Worm (Caenorhabditis elegans): ENCODE measurements around the gene Y66D12A.1.

Y66D12A.1 gene

DNA sequence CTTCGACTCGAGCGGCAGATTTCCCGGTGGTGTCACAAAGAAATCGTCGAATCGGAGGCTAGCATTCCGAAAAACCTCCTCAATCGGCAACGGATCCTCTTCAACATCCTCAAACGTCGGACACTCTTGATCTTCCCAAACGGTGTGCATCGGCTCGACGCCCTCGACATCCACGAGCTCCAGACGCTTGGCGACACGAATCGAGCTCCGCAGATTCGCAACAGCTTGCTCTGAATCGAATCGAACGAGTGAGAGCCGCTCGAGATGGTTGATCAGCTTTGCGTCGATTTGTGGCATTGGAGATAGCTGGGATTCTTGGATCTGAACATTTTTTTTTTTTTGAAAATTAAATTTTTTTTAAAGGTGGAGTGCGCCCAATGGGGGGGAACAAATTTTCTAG, 28.6 kb upstream of the Y66D12A.1 start:
- no peak for TF ChIP-seq fax-1 (tag; optimal IDR thresholded peaks at IDR 0.05)
- no peak for TF ChIP-seq hlh-13 (GFP tag; optimal IDR thresholded peaks at IDR 0.05)
- TF ChIP-seq ceh-45 (GFP tag; IDR thresholded peaks at IDR 0.05), result no peak
- no peak for TF ChIP-seq hlh-15 (tag; optimal IDR thresholded peaks at IDR 0.05)
- TF ChIP-seq pha-4 (tag; optimal IDR thresholded peaks at IDR 0.05), result no peak

DNA sequence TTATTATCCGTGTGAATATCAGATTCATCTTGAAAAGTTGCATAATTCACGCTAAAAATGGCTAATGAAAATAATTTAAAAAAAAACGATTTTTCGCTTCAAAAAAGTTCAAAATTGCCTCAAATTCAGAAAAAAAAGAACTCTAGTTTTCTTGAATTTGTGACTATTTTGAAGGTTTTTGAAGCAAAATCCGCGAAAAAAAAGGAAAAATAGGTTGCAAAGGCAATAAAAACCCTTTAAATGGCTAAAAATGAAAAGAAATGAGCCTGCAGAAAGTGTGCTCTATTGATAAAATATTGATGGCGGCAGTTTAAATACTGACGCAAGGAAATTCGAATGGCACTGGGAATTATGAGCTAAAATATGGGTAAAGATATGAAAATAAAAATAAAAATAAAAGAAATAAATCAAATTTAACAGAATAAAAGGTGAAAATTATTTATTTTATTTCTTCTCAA, 27.5 kb upstream of the Y66D12A.1 start, which contains the start of gene Y66D12A.7:
Gene Y66D12A.7 (minus strand): TSS at position 51 of the 458 bp plus-strand sequence.
- TF ChIP-seq ceh-6 (GFP tag; optimal IDR thresholded peaks at IDR 0.05) (no peak), ceh-18 (tag; optimal IDR thresholded peaks at IDR 0.05) (no peak), ceh-19 (GFP tag; optimal IDR thresholded peaks at IDR 0.05) (no peak), K02D7.2 (tag; optimal IDR thresholded peaks at IDR 0.05) (no peak), pat-9 (tag; optimal IDR thresholded peaks at IDR 0.05) (no peak), dve-1 (tag; optimal IDR thresholded peaks at IDR 0.05) (no peak), C08G9.2 (tag; optimal IDR thresholded peaks at IDR 0.05) (no peak), pag-3 (tag; optimal IDR thresholded peaks at IDR 0.05; ENCODE audit: borderline replicate concordance) (no peak)

DNA sequence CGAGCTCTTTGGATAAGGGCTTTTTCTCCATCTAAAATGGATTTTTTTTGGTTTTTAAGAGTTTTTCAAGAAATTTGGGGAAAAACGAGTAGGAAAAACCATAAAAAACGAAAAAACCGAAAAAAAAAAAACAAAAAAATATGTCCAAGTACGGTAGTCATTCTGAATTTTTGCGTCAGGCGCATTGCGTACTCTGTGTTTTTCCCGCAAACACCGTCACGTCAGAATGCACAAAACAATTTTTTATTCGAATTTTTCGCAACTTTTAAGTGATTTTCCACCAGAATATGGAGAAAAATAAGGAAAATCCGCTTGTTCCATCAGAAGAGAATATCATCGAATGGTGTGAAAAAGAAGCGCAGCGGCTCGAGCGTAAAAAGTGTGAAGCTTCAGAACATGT, 26.6 kb upstream of the Y66D12A.1 start, which contains the start of the genes Y66D12A.6 and ceh-92:
Gene Y66D12A.6 (minus strand): TSS at position 31 of the 400 bp plus-strand sequence.
Gene ceh-92 (plus strand): TSS at position 229 of the 400 bp plus-strand sequence.
- no peak for TF ChIP-seq ceh-24 (tag; optimal IDR thresholded peaks at IDR 0.05)
- no peak for TF ChIP-seq hlh-8 (tag; optimal IDR thresholded peaks at IDR 0.05)
- TF ChIP-seq unc-86 (tag; optimal IDR thresholded peaks at IDR 0.05), result no peak
- TF ChIP-seq pha-2 (tag; optimal IDR thresholded peaks at IDR 0.05), result no peak

DNA sequence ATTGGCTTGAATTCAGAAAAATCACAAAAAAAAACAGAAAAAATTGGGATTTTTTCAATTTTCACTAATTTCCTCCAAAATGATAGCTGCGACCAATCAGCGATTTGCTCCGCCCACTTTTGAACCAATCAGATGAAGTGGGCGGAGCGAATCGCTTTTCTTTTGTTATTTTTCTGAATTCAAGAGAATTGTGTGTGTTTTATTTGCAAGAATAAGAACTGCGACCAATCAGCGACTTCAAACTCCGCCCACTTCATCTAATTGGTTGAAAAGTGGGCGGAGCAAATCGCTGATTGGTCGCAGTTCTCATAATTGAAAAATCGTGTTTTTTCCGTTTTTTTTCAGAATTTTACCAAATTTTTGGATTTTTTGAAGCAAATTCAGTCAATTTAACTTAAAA, 25.4 kb upstream of the Y66D12A.1 start:
- no peak for TF ChIP-seq syd-9 (tag; optimal IDR thresholded peaks at IDR 0.05)
- peak; percentile 86 for TF ChIP-seq nfya-1 (tag; optimal IDR thresholded peaks at IDR 0.05)

DNA sequence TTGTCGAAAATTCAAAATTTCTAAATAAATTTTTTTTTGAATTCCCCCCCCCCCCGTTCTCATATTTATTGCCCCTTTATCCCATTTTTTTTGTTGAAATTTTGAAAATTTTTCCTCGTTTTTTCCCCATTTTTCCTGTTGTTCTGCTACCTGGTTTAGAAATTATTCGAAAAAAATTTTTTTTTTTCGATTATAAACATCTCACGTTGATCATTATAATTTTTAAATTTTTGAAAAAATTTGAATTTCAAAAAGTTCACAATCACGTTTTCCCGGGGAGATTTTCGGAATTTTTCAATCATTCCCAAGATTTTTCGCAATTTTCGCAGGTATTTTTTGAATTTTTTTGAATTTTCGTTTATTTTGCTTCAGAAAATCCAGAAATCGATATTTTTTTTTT, 19.1 kb upstream of the Y66D12A.1 start, which contains the start of gene Y66D12A.3:
Gene Y66D12A.3 (plus strand): TSS at position 301 of the 400 bp plus-strand sequence.
- TF ChIP-seq sox-2 (GFP tag; IDR thresholded peaks at IDR 0.05) (no peak), ceh-31 (tag; optimal IDR thresholded peaks at IDR 0.05) (no peak), elt-4 (tag; optimal IDR thresholded peaks at IDR 0.05) (no peak), ztf-16 (tag; optimal IDR thresholded peaks at IDR 0.05) (no peak), eyg-1 (tag; optimal IDR thresholded peaks at IDR 0.05) (no peak), pros-1 (tag; optimal IDR thresholded peaks at IDR 0.05) (no peak), pha-4 (tag; optimal IDR thresholded peaks at IDR 0.05) (no peak), ceh-24 (tag; optimal IDR thresholded peaks at IDR 0.05) (no peak), pat-9 (tag; optimal IDR thresholded peaks at IDR 0.05) (no peak), F13H6.1 (tag; optimal IDR thresholded peaks at IDR 0.05) (no peak)

DNA sequence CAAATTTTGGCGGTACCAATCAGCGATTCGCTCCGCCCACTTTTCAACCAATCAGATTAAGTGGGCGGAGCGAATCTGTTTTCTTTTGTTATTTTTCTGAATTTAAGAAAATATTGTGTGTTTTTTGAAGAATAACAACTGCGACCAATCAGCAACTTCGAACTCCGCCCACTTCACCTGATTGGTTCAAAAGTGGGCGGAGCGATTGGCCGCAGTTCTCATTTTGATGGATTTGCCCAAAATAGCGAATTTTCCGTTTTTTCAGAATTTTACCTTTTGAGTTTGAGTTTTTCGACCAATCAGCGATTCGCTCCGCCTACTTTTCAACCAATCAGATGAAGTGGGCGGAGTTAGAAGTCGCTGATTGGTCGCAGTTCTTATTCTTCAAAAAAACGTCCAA, 18.7 kb upstream of the Y66D12A.1 start:
- TF ChIP-seq nfya-1 (tag; optimal IDR thresholded peaks at IDR 0.05), result peak; percentile 63
- TF ChIP-seq pag-3 (tag; optimal IDR thresholded peaks at IDR 0.05; ENCODE audit: borderline replicate concordance), result no peak

DNA sequence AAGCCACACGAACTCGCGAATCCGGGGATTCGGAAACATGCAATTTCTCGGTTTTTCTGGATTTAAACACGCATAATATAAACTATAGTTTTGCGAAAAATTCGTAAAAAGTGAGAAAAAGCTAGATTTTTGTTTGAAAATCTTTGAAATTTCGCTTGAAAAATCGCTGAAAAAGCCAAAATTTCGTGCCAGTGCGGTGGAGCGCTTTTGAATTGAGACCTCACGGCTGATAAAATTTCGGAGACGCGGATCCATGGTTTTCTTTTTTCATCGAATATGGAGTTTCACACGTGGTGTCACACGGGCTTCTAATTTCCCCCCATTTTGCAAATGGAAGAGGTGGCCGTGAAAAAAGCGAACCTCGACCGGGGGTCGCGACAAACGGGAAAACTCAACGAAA, 17.7 kb upstream of the Y66D12A.1 start:
- TF ChIP-seq unc-3 (GFP tag; conservative IDR thresholded peaks at IDR 0.05), result no peak
- no peak for TF ChIP-seq unc-3 (tag; optimal IDR thresholded peaks at IDR 0.05)
- no peak for TF ChIP-seq tbx-7 (tag; optimal IDR thresholded peaks at IDR 0.05)
- TF ChIP-seq mec-3 (tag; optimal IDR thresholded peaks at IDR 0.05; ENCODE audit: borderline replicate concordance), result no peak
- TF ChIP-seq fkh-6 (tag; optimal IDR thresholded peaks at IDR 0.05), result no peak
- TF ChIP-seq ahr-1 (tag; optimal IDR thresholded peaks at IDR 0.05), result no peak
- TF ChIP-seq ama-1 (optimal IDR thresholded peaks at IDR 0.05), result no peak
- no peak for TF ChIP-seq che-1 (tag; optimal IDR thresholded peaks at IDR 0.05)
- no peak for TF ChIP-seq ceh-22 (tag; optimal IDR thresholded peaks at IDR 0.05)
- TF ChIP-seq ttx-3 (tag; optimal IDR thresholded peaks at IDR 0.05), result no peak
- TF ChIP-seq pat-9 (tag; optimal IDR thresholded peaks at IDR 0.05), result no peak
- TF ChIP-seq ceh-18 (tag; optimal IDR thresholded peaks at IDR 0.05), result no peak
- TF ChIP-seq T23F11.4 (GFP tag; optimal IDR thresholded peaks at IDR 0.05), result no peak
- TF ChIP-seq hlh-15 (tag; optimal IDR thresholded peaks at IDR 0.05), result no peak
- TF ChIP-seq zip-5 (tag; optimal IDR thresholded peaks at IDR 0.05), result no peak
- TF ChIP-seq gmeb-2 (tag; optimal IDR thresholded peaks at IDR 0.05), result no peak
- no peak for TF ChIP-seq ztf-16 (tag; optimal IDR thresholded peaks at IDR 0.05)
- no peak for TF ChIP-seq ceh-6 (GFP tag; optimal IDR thresholded peaks at IDR 0.05)
